Worm (Caenorhabditis elegans): Measurements from ENCODE around the gene F30H5.5.

ce11 chrIII:439926-440325 lies 48.6 kb upstream of the F30H5.5 start, which contains the start of gene affl-1:
- no peak for TF ChIP-seq ama-1 (optimal IDR thresholded peaks at IDR 0.05)
- TF ChIP-seq nhr-237 (tag; optimal IDR thresholded peaks at IDR 0.05): no peak
- no peak for TF ChIP-seq unc-39 (tag; optimal IDR thresholded peaks at IDR 0.05)
